Worm (Caenorhabditis elegans): Measurements from ENCODE around the gene nemt-1.

ce11 chrIV:9341591-9341990 lies 22.4 kb upstream of the nemt-1 start, which contains the start of gene vps-26:
- TF ChIP-seq snpc-4 (tag; optimal IDR thresholded peaks at IDR 0.05) (no peak), zag-1 (tag; optimal IDR thresholded peaks at IDR 0.05) (no peak)

Data from whole organism, L4 larva.